Worm (Caenorhabditis elegans): ENCODE data around the gene Y53C12A.10.

Gene Y53C12A.10

DNA sequence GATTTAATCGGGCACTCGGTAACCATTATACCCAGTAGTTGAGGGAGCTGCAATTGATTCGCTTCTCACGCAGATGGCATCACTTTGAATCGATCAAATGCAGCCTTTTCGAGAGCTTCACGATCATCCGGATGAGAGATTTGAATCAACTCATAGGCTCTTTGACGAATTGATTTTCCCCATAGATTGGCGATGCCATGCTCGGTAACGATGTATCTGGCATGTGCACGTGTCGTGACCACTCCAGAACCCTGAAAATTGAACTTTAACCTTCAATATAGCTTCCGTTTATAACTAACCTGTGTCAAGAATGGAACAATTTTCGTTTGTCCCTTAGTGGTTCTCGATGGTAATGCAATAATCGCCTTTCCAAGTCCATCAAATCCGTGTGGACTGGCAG, 20.5 kb downstream of the Y53C12A.10 start:
- TF ChIP-seq ztf-23 (GFP tag; IDR thresholded peaks at IDR 0.05) (no peak), flt-1 (GFP tag; IDR thresholded peaks at IDR 0.05) (no peak), T22C8.4 (GFP tag; IDR thresholded peaks at IDR 0.05) (no peak), ref-1 (GFP tag; conservative IDR thresholded peaks at IDR 0.05) (no peak), klf-2 (GFP tag; conservative IDR thresholded peaks at IDR 0.05) (no peak), med-1 (GFP tag; optimal IDR thresholded peaks at IDR 0.05; ENCODE audit: insufficient read depth) (no peak), tab-1 (GFP tag; IDR thresholded peaks at IDR 0.05) (no peak), ztf-29 (GFP tag; IDR thresholded peaks at IDR 0.05) (no peak), cog-1 (tag; optimal IDR thresholded peaks at IDR 0.05) (no peak)

DNA sequence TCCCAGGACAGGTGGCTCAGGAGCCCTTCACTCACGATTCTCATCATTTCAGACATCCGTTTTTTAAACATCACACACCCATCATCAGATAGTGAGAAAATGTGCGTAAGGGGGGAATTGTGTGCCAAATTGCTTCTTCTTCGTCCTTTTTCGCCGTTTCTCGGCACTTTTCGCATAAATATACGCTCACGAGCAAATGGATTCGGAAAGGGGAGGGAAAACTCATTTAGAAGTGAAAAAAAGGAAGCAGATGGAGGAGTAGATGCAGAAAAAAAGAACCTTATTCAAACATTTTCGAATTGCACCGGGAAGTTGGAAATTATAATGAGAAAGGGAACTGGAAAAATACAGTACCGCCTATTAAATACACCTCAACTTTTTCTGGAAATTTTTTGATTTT, 22.6 kb downstream of the Y53C12A.10 start:
- TF ChIP-seq tab-1 (GFP tag; IDR thresholded peaks at IDR 0.05) (no peak), T22C8.4 (GFP tag; IDR thresholded peaks at IDR 0.05) (no peak), cog-1 (tag; optimal IDR thresholded peaks at IDR 0.05) (no peak), med-1 (GFP tag; optimal IDR thresholded peaks at IDR 0.05; ENCODE audit: insufficient read depth) (no peak), ref-1 (GFP tag; conservative IDR thresholded peaks at IDR 0.05) (no peak), klf-2 (GFP tag; conservative IDR thresholded peaks at IDR 0.05) (no peak), ztf-23 (GFP tag; IDR thresholded peaks at IDR 0.05) (no peak)

DNA sequence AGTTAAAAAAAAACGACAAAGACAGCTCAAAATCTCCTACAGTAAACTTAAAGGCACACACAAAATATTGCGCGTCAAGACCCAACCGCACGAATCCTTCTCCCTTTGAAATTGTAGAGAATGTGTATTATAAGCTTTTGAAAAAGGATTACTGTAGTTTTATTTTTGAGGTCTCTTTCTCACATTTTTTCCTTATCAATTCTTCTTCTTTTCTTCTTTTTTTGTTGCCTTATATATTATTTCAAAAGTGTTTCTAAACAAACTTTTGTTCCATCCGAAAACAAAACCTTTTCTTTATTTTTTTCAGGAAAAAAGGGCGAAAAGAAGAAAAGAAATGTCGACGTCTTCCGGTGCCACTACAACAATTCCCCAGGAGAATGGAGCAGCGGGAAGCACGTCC, 24.2 kb downstream of the Y53C12A.10 start, which contains the start of gene ZK1320.13:
TSS of gene ZK1320.13 (plus strand) at position 301 of the 400 bp plus-strand sequence.
- no peak for TF ChIP-seq med-1 (GFP tag; optimal IDR thresholded peaks at IDR 0.05; ENCODE audit: insufficient read depth)
- no peak for TF ChIP-seq ztf-29 (GFP tag; IDR thresholded peaks at IDR 0.05)
- TF ChIP-seq flt-1 (GFP tag; IDR thresholded peaks at IDR 0.05): no peak
- no peak for TF ChIP-seq ztf-23 (GFP tag; IDR thresholded peaks at IDR 0.05)
- TF ChIP-seq klf-2 (GFP tag; conservative IDR thresholded peaks at IDR 0.05): no peak
- no peak for TF ChIP-seq T22C8.4 (GFP tag; IDR thresholded peaks at IDR 0.05)
- TF ChIP-seq cog-1 (tag; optimal IDR thresholded peaks at IDR 0.05): no peak
- TF ChIP-seq tab-1 (GFP tag; IDR thresholded peaks at IDR 0.05): no peak
- no peak for TF ChIP-seq ref-1 (GFP tag; conservative IDR thresholded peaks at IDR 0.05)

DNA sequence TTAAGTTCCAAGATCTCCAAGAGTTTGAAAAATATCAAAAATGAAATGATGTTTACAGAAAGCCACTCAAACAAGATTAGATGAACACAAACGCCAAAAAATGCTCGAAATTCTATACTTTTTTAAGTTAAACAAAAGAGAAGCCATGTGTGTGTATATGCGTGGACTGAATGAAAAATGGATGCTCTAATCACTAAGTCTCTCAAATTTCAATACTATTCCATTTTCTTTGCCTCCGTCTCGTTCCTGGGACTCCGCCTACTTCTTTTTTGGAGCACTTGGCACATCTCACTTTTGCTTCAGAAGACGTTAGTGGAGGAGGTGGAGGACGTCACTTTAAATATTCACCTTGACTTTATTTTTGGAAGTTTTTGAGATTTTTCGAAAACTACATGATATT, 24.8 kb downstream of the Y53C12A.10 start:
- TF ChIP-seq med-1 (GFP tag; optimal IDR thresholded peaks at IDR 0.05; ENCODE audit: insufficient read depth) (no peak), tab-1 (GFP tag; IDR thresholded peaks at IDR 0.05) (no peak), cog-1 (tag; optimal IDR thresholded peaks at IDR 0.05) (no peak), ztf-23 (GFP tag; IDR thresholded peaks at IDR 0.05) (no peak), klf-2 (GFP tag; conservative IDR thresholded peaks at IDR 0.05) (no peak), T22C8.4 (GFP tag; IDR thresholded peaks at IDR 0.05) (no peak), ztf-29 (GFP tag; IDR thresholded peaks at IDR 0.05) (no peak), flt-1 (GFP tag; IDR thresholded peaks at IDR 0.05) (no peak)

DNA sequence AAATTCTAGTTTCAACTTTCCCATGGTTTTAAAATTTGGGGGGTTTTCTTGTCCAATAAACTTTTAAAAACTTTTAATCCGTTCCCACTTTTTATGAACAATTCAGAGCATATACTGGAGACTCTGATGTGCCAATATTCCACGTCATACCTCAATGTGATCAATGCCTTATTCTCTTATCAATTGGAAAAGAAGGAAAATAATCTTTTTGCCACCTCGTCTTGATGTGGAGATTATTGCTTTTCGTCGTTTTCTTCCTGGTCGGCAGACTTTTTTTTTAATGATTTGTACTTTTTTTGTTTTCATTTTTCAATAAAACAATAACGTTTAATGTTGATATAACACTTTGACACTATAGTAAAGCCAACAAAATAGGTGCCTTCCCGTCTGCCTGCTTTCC, 27.2 kb downstream of the Y53C12A.10 start:
- TF ChIP-seq ztf-23 (GFP tag; IDR thresholded peaks at IDR 0.05): no peak
- TF ChIP-seq ref-1 (GFP tag; conservative IDR thresholded peaks at IDR 0.05): no peak
- no peak for TF ChIP-seq med-1 (GFP tag; optimal IDR thresholded peaks at IDR 0.05; ENCODE audit: insufficient read depth)
- no peak for TF ChIP-seq klf-2 (GFP tag; conservative IDR thresholded peaks at IDR 0.05)

DNA sequence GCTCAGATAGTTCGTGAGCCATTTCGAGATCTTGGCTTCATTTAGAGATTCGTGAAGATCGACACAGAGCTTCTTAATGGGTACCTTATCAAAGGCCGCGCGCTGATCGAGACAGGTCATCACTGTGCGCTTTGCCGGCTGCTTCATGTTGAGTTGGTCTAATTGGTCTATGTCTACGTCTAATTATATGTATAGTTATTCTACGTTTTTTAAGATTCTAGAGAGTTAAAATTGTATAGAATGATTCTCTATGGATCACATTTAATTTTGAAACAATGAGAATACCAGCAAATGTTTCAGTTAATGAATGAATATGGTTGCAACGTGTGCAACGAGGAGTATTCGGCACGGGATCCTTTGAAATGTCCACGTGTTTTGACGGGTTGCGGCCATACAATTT, 30.0 kb downstream of the Y53C12A.10 start, which contains the start of gene arc-1:
TSS of gene arc-1 (plus strand) at position 301 of the 400 bp plus-strand sequence.
- no peak for TF ChIP-seq T22C8.4 (GFP tag; IDR thresholded peaks at IDR 0.05)
- no peak for TF ChIP-seq ref-1 (GFP tag; conservative IDR thresholded peaks at IDR 0.05)
- TF ChIP-seq klf-2 (GFP tag; conservative IDR thresholded peaks at IDR 0.05): no peak
- no peak for TF ChIP-seq med-1 (GFP tag; optimal IDR thresholded peaks at IDR 0.05; ENCODE audit: insufficient read depth)
- no peak for TF ChIP-seq tab-1 (GFP tag; IDR thresholded peaks at IDR 0.05)
- TF ChIP-seq ztf-29 (GFP tag; IDR thresholded peaks at IDR 0.05): no peak
- no peak for TF ChIP-seq flt-1 (GFP tag; IDR thresholded peaks at IDR 0.05)
- no peak for TF ChIP-seq cog-1 (tag; optimal IDR thresholded peaks at IDR 0.05)
- TF ChIP-seq ztf-23 (GFP tag; IDR thresholded peaks at IDR 0.05): no peak

DNA sequence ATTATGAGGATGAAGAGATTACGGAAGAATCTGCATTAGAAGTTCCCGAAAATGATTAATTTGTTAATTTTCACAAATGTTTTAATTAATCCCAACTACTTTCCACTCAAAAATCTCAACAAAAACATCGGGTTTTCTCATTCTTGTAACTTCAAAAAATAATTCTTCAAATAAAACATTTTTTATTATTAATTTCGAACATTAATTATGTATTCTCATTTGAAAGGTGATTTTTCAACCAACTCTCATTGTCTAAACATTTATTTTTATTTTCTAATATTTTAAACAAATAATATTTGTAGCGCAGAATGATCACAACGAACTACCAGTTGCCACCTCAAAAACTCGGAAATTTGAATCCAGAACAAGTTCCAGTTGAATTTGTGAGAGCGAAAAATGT, 33.3 kb downstream of the Y53C12A.10 start, which contains the start of gene ZK1320.7:
TSS of gene ZK1320.7 (plus strand) at position 301 of the 400 bp plus-strand sequence.
- TF ChIP-seq ztf-29 (GFP tag; IDR thresholded peaks at IDR 0.05): no peak
- TF ChIP-seq ref-1 (GFP tag; conservative IDR thresholded peaks at IDR 0.05): no peak
- TF ChIP-seq klf-2 (GFP tag; conservative IDR thresholded peaks at IDR 0.05): no peak
- no peak for TF ChIP-seq flt-1 (GFP tag; IDR thresholded peaks at IDR 0.05)
- TF ChIP-seq ztf-23 (GFP tag; IDR thresholded peaks at IDR 0.05): no peak
- no peak for TF ChIP-seq cog-1 (tag; optimal IDR thresholded peaks at IDR 0.05)

DNA sequence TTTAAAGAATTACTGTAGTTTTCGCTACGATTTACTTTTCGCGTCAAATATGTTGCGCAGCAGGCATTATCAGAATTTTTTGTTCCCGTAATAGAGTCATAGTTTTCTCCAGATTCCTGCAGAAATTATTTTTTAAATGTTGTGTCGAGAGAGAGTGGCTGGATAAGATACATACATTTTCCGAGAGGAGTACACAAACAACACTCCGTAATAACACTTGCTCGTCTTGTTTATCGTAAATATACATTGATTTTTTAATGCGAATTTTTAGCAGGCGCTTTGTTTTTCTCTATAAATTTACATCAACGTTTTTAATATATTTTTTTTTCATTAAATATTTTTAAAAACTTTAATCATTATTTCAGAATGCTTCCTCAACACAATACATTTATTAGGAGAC, 35.7 kb downstream of the Y53C12A.10 start, which contains the start of gene taf-8:
TSS of gene taf-8 (plus strand) at position 360 of the 400 bp plus-strand sequence.
- TF ChIP-seq T22C8.4 (GFP tag; IDR thresholded peaks at IDR 0.05) (0 out of 2 replicates have a peak, but pooled peaks have one; percentile 23), ref-1 (GFP tag; conservative IDR thresholded peaks at IDR 0.05) (no peak)

DNA sequence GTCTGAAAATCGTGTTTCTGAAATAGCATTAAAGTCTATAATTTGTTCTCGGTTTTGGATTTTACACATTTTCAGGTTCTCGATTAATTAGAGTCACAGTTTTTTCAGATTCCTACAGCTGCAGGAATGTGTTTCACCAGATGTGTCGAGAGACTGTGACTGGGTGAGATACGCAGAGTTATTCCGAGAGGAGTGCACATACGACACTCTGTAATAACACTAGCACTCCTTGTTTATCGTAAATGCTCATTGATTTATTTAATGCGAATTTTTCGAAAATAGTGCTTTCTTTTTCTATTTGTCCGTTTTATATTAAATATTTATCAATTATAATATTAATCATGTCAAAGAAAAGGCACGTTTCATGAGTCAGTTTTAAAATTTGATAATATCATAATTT, 37.3 kb downstream of the Y53C12A.10 start, which contains the start of gene ZK1320.11:
TSS of gene ZK1320.11 (plus strand) at position 243 of the 400 bp plus-strand sequence.
- TF ChIP-seq flt-1 (GFP tag; IDR thresholded peaks at IDR 0.05) (no peak), ztf-29 (GFP tag; IDR thresholded peaks at IDR 0.05) (no peak), med-1 (GFP tag; optimal IDR thresholded peaks at IDR 0.05; ENCODE audit: insufficient read depth) (no peak), T22C8.4 (GFP tag; IDR thresholded peaks at IDR 0.05) (no peak), cog-1 (tag; optimal IDR thresholded peaks at IDR 0.05) (no peak), ref-1 (GFP tag; conservative IDR thresholded peaks at IDR 0.05) (no peak), ztf-23 (GFP tag; IDR thresholded peaks at IDR 0.05) (no peak), klf-2 (GFP tag; conservative IDR thresholded peaks at IDR 0.05) (no peak), tab-1 (GFP tag; IDR thresholded peaks at IDR 0.05) (no peak)

DNA sequence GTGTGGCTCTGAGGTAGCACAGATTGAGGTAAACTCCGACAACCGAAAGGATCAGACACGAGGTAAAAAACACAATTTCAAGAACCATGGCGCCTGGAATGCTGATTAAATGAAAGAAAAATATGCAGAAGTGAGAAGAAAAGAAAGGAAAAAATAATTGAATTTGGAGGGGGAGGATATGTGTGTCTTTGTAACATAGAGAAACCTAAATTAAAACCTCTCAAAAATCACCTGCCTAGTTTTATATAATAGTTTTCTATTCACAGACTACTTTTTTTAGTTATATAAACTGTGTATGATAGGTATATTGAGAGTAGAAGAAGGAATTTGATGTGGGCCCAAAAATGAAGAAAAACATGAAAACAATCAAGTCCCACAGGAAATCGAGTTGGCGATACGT, 39.1 kb downstream of the Y53C12A.10 start, which contains the start of gene ZK1320.5:
TSS of gene ZK1320.5 (minus strand) at position 101 of the 400 bp plus-strand sequence.
- TF ChIP-seq med-1 (GFP tag; optimal IDR thresholded peaks at IDR 0.05; ENCODE audit: insufficient read depth) (no peak), tab-1 (GFP tag; IDR thresholded peaks at IDR 0.05) (no peak), ztf-23 (GFP tag; IDR thresholded peaks at IDR 0.05) (no peak), cog-1 (tag; optimal IDR thresholded peaks at IDR 0.05) (no peak), T22C8.4 (GFP tag; IDR thresholded peaks at IDR 0.05) (no peak), ztf-29 (GFP tag; IDR thresholded peaks at IDR 0.05) (no peak), flt-1 (GFP tag; IDR thresholded peaks at IDR 0.05) (no peak), ref-1 (GFP tag; conservative IDR thresholded peaks at IDR 0.05) (no peak), klf-2 (GFP tag; conservative IDR thresholded peaks at IDR 0.05) (no peak)

Data from whole organism, midembryonic.